Worm (Caenorhabditis elegans) whole organism, early embryonic: ENCODE data around the gene fipr-16.

Experiments used
- B0310.2 ChIP-seq: sonication (generic microtip); optimal IDR thresholded peaks from 2 replicates; lab custom pipeline; 2016; ENCODE audit warnings: mild to moderate bottlenecking, missing genetic modification characterization, missing compliant biosample characterization
- ama-1 ChIP-seq: fragments of 150-350 bp; optimal IDR thresholded peaks from 2 replicates; lab custom pipeline; 2014
- ceh-13 ChIP-seq: fragments of 200-800 bp; sonication (Bioruptor generic); optimal IDR thresholded peaks from 2 replicates; lab custom pipeline; 2018; ENCODE audit warnings: mild to moderate bottlenecking, missing genetic modification characterization, missing compliant biosample characterization
- ceh-36 ChIP-seq: sonication (generic microtip); optimal IDR thresholded peaks from 2 replicates; lab custom pipeline; 2016; ENCODE audit warnings: missing genetic modification characterization, inconsistent platforms, missing compliant biosample characterization
- ets-7 ChIP-seq: sonication (generic microtip); optimal IDR thresholded peaks from 2 replicates; lab custom pipeline; 2016; ENCODE audit warnings: missing genotype, missing genetic modification characterization, missing compliant biosample characterization
- flt-1 ChIP-seq: fragments of 200-800 bp; sonication (Bioruptor generic); IDR thresholded peaks from 2 replicates; pipeline ENCODE4 v1.3.6; 2022; ENCODE audit warnings: missing genetic modification characterization, missing compliant biosample characterization
- hnd-1 ChIP-seq: sonication (generic microtip); optimal IDR thresholded peaks from 2 replicates; lab custom pipeline; 2016; ENCODE audit warnings: missing genetic modification characterization, missing compliant biosample characterization
- tbx-11 ChIP-seq: fragments of 200-800 bp; sonication (Bioruptor generic); IDR thresholded peaks from 2 replicates; pipeline ENCODE4 v1.3.6; 2022; ENCODE audit warnings: missing genetic modification characterization, missing compliant biosample characterization
- tbx-37 ChIP-seq: fragments of 200-800 bp; sonication (Bioruptor generic); conservative IDR thresholded peaks from 2 replicates; pipeline ENCODE4 v1.3.6; 2022; ENCODE audit warnings: missing genetic modification reagents, missing genetic modification characterization, missing compliant biosample characterization
- tra-4 ChIP-seq: sonication (generic microtip); optimal IDR thresholded peaks from 2 replicates; lab custom pipeline; 2017; ENCODE audit warnings: missing genetic modification characterization, missing compliant biosample characterization

ce11 chrIII:8621002-8621401, 30.2 kb upstream of the fipr-16 start:
- TF ChIP-seq B0310.2 (tag; lab: Kevin White, UChicago) (no peak), ceh-36 (no peak), ama-1 (no peak), hnd-1 (tag; lab: Kevin White, UChicago) (no peak), flt-1 (GFP tag; lab: Robert Waterston, UW) (no peak), tbx-11 (no peak), tbx-37 (GFP tag; lab: Robert Waterston, UW) (no peak), ceh-13 (GFP tag; lab: Kevin White, UChicago) (no peak), tra-4 (no peak), ets-7 (tag; lab: Kevin White, UChicago) (no peak)
